1 worm cellular context compared by ENCODE assay signal in genomic region chrIII:6818037-6818436, ce11.
A peak's percentile ranks its signal among the peaks of the same experiment; 100 is the strongest.
TF ChIP-seq lines count a peak whose summit lies in the region.

No protein-coding gene starts in this region.

TF ChIP-seq in whole organism, L4 larva, 104 proteins besides CTCF, POLR2A, EP300 and RAD21 (continued from another document):
- TF ChIP-seq pha-4 (GFP tag; IDR thresholded peaks at IDR 0.05; lab: Robert Waterston, UW) = no peak
- no peak for TF ChIP-seq pha-4 (tag; optimal IDR thresholded peaks at IDR 0.05; lab: Kevin White, UChicago)
- TF ChIP-seq tra-1 (GFP tag; IDR thresholded peaks at IDR 0.05; lab: Robert Waterston, UW) = no peak
- TF ChIP-seq gei-8 (GFP tag; optimal IDR thresholded peaks at IDR 0.05; lab: Kevin White, UChicago) = no peak
- TF ChIP-seq daf-16 (GFP tag; optimal IDR thresholded peaks at IDR 0.05; lab: Kevin White, UChicago) = no peak
- TF ChIP-seq daf-16 (tag; optimal IDR thresholded peaks at IDR 0.05; lab: Kevin White, UChicago) = peak; percentile 76
- TF ChIP-seq mxl-3 (GFP tag; optimal IDR thresholded peaks at IDR 0.05; lab: Kevin White, UChicago) = no peak
- no peak for TF ChIP-seq ces-1 (GFP tag; optimal IDR thresholded peaks at IDR 0.05; lab: Kevin White, UChicago)
- no peak for TF ChIP-seq hlh-30 (tag; optimal IDR thresholded peaks at IDR 0.05; lab: Kevin White, UChicago; ENCODE audit: insufficient read depth)
- TF ChIP-seq nhr-48 (tag; optimal IDR thresholded peaks at IDR 0.05; lab: Kevin White, UChicago) = no peak
- no peak for TF ChIP-seq lin-15B (tag; optimal IDR thresholded peaks at IDR 0.05; lab: Kevin White, UChicago)
- TF ChIP-seq aha-1 (tag; lab: Kevin White, UChicago) = no peak
- TF ChIP-seq nhr-76 (tag; optimal IDR thresholded peaks at IDR 0.05; lab: Kevin White, UChicago) = no peak
- TF ChIP-seq mep-1 (tag; optimal IDR thresholded peaks at IDR 0.05; lab: Kevin White, UChicago) = no peak
- no peak for TF ChIP-seq snpc-4 (tag; optimal IDR thresholded peaks at IDR 0.05; lab: Kevin White, UChicago)
- TF ChIP-seq T26A8.4 (GFP tag; IDR thresholded peaks at IDR 0.05; lab: Robert Waterston, UW) = no peak
- no peak for TF ChIP-seq egl-43 (GFP tag; IDR thresholded peaks at IDR 0.05; lab: Robert Waterston, UW)
- TF ChIP-seq zip-2 (tag; optimal IDR thresholded peaks at IDR 0.05; lab: Kevin White, UChicago) = no peak
